Worm (Caenorhabditis elegans) whole organism, late embryonic: Measurements from ENCODE around the gene Y6G8.6.

Experiments used
- C08G9.2 ChIP-seq: sonication (generic microtip); optimal IDR thresholded peaks from 2 replicates; lab custom pipeline; 2016; ENCODE audit warnings: mild to moderate bottlenecking, missing genetic modification characterization, moderate library complexity, missing compliant biosample characterization
- F13H6.1 ChIP-seq: sonication (generic microtip); optimal IDR thresholded peaks from 2 replicates; lab custom pipeline; 2016; ENCODE audit warnings: missing genetic modification characterization, missing compliant biosample characterization
- K02D7.2 ChIP-seq: sonication (generic microtip); optimal IDR thresholded peaks from 2 replicates; lab custom pipeline; 2017; ENCODE audit warnings: mild to moderate bottlenecking, missing genetic modification characterization, missing compliant biosample characterization
- T23F11.4 ChIP-seq: fragments of 200-800 bp; sonication (Bioruptor generic); optimal IDR thresholded peaks from 2 replicates; lab custom pipeline; 2018; ENCODE audit warnings: mild to moderate bottlenecking, missing genetic modification characterization, missing compliant biosample characterization
- Y22D7AL.16 ChIP-seq: sonication (generic microtip); optimal IDR thresholded peaks from 2 replicates; lab custom pipeline; 2016; ENCODE audit warnings: missing genetic modification characterization, missing compliant biosample characterization
- ahr-1 ChIP-seq: sonication (generic microtip); optimal IDR thresholded peaks from 2 replicates; lab custom pipeline; 2016; ENCODE audit warnings: missing genetic modification characterization, missing compliant biosample characterization
- ceh-14 ChIP-seq: sonication (generic microtip); optimal IDR thresholded peaks from 2 replicates; lab custom pipeline; 2016; ENCODE audit warnings: missing genotype, missing genetic modification characterization, missing compliant biosample characterization
- ceh-18 ChIP-seq: sonication (generic microtip); optimal IDR thresholded peaks from 2 replicates; lab custom pipeline; 2016; ENCODE audit warnings: missing genetic modification characterization, missing compliant biosample characterization
- ceh-19 ChIP-seq: fragments of 200-800 bp; sonication (Bioruptor generic); optimal IDR thresholded peaks from 2 replicates; lab custom pipeline; 2018; ENCODE audit warnings: mild to moderate bottlenecking, missing genetic modification characterization, missing compliant biosample characterization
- ceh-2 ChIP-seq: sonication (generic microtip); optimal IDR thresholded peaks from 2 replicates; lab custom pipeline; 2016; ENCODE audit warnings: missing genotype, missing genetic modification characterization, missing compliant biosample characterization
- ceh-24 ChIP-seq: sonication (generic microtip); optimal IDR thresholded peaks from 2 replicates; lab custom pipeline; 2016; ENCODE audit warnings: mild to moderate bottlenecking, missing genetic modification characterization, missing compliant biosample characterization
- ceh-30 ChIP-seq: fragments of 150-350 bp; optimal IDR thresholded peaks from 2 replicates; lab custom pipeline; 2014; ENCODE audit warnings: missing biosample characterization, missing genetic modification characterization
- ceh-31 ChIP-seq: sonication (generic microtip); optimal IDR thresholded peaks from 2 replicates; lab custom pipeline; 2016; ENCODE audit warnings: missing genetic modification characterization, missing compliant biosample characterization
- ceh-45 ChIP-seq: fragments of 200-800 bp; sonication (Bioruptor generic); IDR thresholded peaks from 2 replicates; pipeline ENCODE4 v1.3.6; 2022; ENCODE audit warnings: missing genetic modification reagents, missing genetic modification characterization, missing compliant biosample characterization
- ceh-6 ChIP-seq: fragments of 200-800 bp; sonication (Bioruptor generic); optimal IDR thresholded peaks from 2 replicates; lab custom pipeline; 2018; ENCODE audit warnings: mild to moderate bottlenecking, missing genetic modification characterization, missing compliant biosample characterization
- dve-1 ChIP-seq: sonication (generic microtip); optimal IDR thresholded peaks from 2 replicates; lab custom pipeline; 2017; ENCODE audit warnings: antibody characterized with exemption, mild to moderate bottlenecking, missing genetic modification characterization, missing compliant biosample characterization
- elt-2 ChIP-seq: sonication (generic microtip); optimal IDR thresholded peaks from 2 replicates; lab custom pipeline; 2016; ENCODE audit warnings: missing genetic modification reagents, missing genetic modification characterization, missing compliant biosample characterization
- fkh-10 ChIP-seq: fragments of 150-350 bp; optimal IDR thresholded peaks from 2 replicates; lab custom pipeline; 2014; ENCODE audit warnings: missing biosample characterization, missing genetic modification reagents, missing genetic modification characterization
- hlh-6 ChIP-seq: sonication (generic microtip); optimal IDR thresholded peaks from 2 replicates; lab custom pipeline; 2016; ENCODE audit warnings: missing genotype, missing genetic modification characterization, missing compliant biosample characterization
- hlh-8 ChIP-seq: sonication (generic microtip); optimal IDR thresholded peaks from 2 replicates; lab custom pipeline; 2016; ENCODE audit warnings: missing genotype, missing genetic modification characterization, missing compliant biosample characterization
- lim-6 ChIP-seq: sonication (generic microtip); optimal IDR thresholded peaks from 2 replicates; lab custom pipeline; 2016; ENCODE audit warnings: missing genetic modification characterization, missing compliant biosample characterization
- lin-11 ChIP-seq: fragments of 200-800 bp; sonication (Bioruptor generic); optimal IDR thresholded peaks from 2 replicates; lab custom pipeline; 2018; ENCODE audit warnings: mild to moderate bottlenecking, missing genetic modification characterization, missing compliant biosample characterization
- mec-3 ChIP-seq: sonication (generic microtip); optimal IDR thresholded peaks from 2 replicates; lab custom pipeline; 2016; ENCODE audit warnings: borderline replicate concordance, missing genetic modification characterization, missing compliant biosample characterization
- nhr-232 ChIP-seq: sonication (generic microtip); optimal IDR thresholded peaks from 2 replicates; lab custom pipeline; 2016; ENCODE audit warnings: missing genetic modification characterization, missing compliant biosample characterization
- pha-2 ChIP-seq: sonication (generic microtip); optimal IDR thresholded peaks from 2 replicates; lab custom pipeline; 2017; ENCODE audit warnings: mild to moderate bottlenecking, missing genetic modification characterization, missing compliant biosample characterization
- pqm-1 ChIP-seq: sonication (generic microtip); optimal IDR thresholded peaks from 2 replicates; lab custom pipeline; 2016; ENCODE audit warnings: missing genetic modification characterization, missing compliant biosample characterization
- ref-2 ChIP-seq: sonication (generic microtip); optimal IDR thresholded peaks from 2 replicates; lab custom pipeline; 2016; ENCODE audit warnings: missing genetic modification characterization, missing compliant biosample characterization
- rnt-1 ChIP-seq: sonication (generic microtip); optimal IDR thresholded peaks from 2 replicates; lab custom pipeline; 2016; ENCODE audit warnings: missing genetic modification characterization, missing compliant biosample characterization
- sox-4 ChIP-seq: sonication (generic microtip); optimal IDR thresholded peaks from 2 replicates; lab custom pipeline; 2017; ENCODE audit warnings: mild to moderate bottlenecking, missing genetic modification characterization, inconsistent platforms, missing compliant biosample characterization
- syd-9 ChIP-seq: sonication (generic microtip); optimal IDR thresholded peaks from 2 replicates; lab custom pipeline; 2016; ENCODE audit warnings: mild to moderate bottlenecking, missing genetic modification characterization, moderate library complexity, missing compliant biosample characterization
- zip-5 ChIP-seq: sonication (generic microtip); optimal IDR thresholded peaks from 2 replicates; lab custom pipeline; 2016; ENCODE audit warnings: missing genetic modification characterization, missing compliant biosample characterization
- ztf-16 ChIP-seq: sonication (generic microtip); optimal IDR thresholded peaks from 2 replicates; lab custom pipeline; 2017; ENCODE audit warnings: missing genetic modification characterization, missing compliant biosample characterization

Y6G8.6 gene

ce11 chrV:17616807-17617206 is at the start of gene Y6G8.6:
TSS of gene Y6G8.6 (minus strand) at chrV:17616904.
- no peak for TF ChIP-seq lim-6 (tag; lab: Kevin White, UChicago)
- TF ChIP-seq elt-2 (tag; lab: Kevin White, UChicago), result peak; percentile 14

ce11 chrV:17665906-17666305 is 49.2 kb upstream of the Y6G8.6 start, which contains the start of gene F59A1.11:
TSS of gene F59A1.11 (minus strand) at chrV:17666006.
- TF ChIP-seq ceh-14 (tag; lab: Kevin White, UChicago) (no peak), K02D7.2 (tag; lab: Kevin White, UChicago) (no peak), pqm-1 (tag; lab: Kevin White, UChicago) (no peak), Y22D7AL.16 (tag; lab: Kevin White, UChicago) (no peak), ceh-30 (tag; lab: Kevin White, UChicago) (no peak)

- TF ChIP-seq K02D7.2 (tag; lab: Kevin White, UChicago) (no peak), syd-9 (tag; lab: Kevin White, UChicago) (no peak), hlh-8 (tag; lab: Kevin White, UChicago) (no peak), ceh-19 (GFP tag; lab: Kevin White, UChicago) (no peak), lin-11 (tag; lab: Kevin White, UChicago) (no peak), ceh-18 (tag; lab: Kevin White, UChicago) (no peak)
Observed at ce11 chrV:17664367-17664766, 47.7 kb upstream of the Y6G8.6 start.

- TF ChIP-seq sox-4 (tag; lab: Kevin White, UChicago) (no peak), elt-2 (tag; lab: Kevin White, UChicago) (peak; percentile 90), nhr-232 (tag; lab: Kevin White, UChicago) (no peak), ceh-6 (GFP tag; lab: Kevin White, UChicago) (no peak), ztf-16 (tag; lab: Kevin White, UChicago) (no peak)
Observed at ce11 chrV:17662260-17662659, 45.6 kb upstream of the Y6G8.6 start.

- no peak for TF ChIP-seq ceh-45 (GFP tag; lab: Robert Waterston, UW)
- TF ChIP-seq hlh-6 (tag; lab: Kevin White, UChicago), result no peak
- TF ChIP-seq ceh-31 (tag; lab: Kevin White, UChicago), result no peak
- no peak for TF ChIP-seq rnt-1 (tag; lab: Kevin White, UChicago)
- no peak for TF ChIP-seq T23F11.4 (GFP tag; lab: Kevin White, UChicago)
- no peak for TF ChIP-seq ceh-19 (GFP tag; lab: Kevin White, UChicago)
- no peak for TF ChIP-seq pha-2 (tag; lab: Kevin White, UChicago)
- no peak for TF ChIP-seq C08G9.2
- TF ChIP-seq, all 69 proteins: peak for 0
Observed at ce11 chrV:17660003-17660402, 43.3 kb upstream of the Y6G8.6 start, which contains the start of gene dgat-2. TSS of gene dgat-2 (plus strand) at chrV:17660303.

- TF ChIP-seq ceh-24 (tag; lab: Kevin White, UChicago) (no peak), fkh-10 (no peak), ceh-31 (tag; lab: Kevin White, UChicago) (no peak), elt-2 (tag; lab: Kevin White, UChicago) (peak; percentile 92), dve-1 (no peak)
- TF ChIP-seq, all 69 proteins: peak for 1
Observed at ce11 chrV:17659228-17659627, 42.5 kb upstream of the Y6G8.6 start, which contains the start of gene fbxa-108. TSS of gene fbxa-108 (minus strand) at chrV:17659385.

ce11 chrV:17658824-17659223 is 42.1 kb upstream of the Y6G8.6 start:
- TF ChIP-seq ahr-1 (tag; lab: Kevin White, UChicago), result no peak
- no peak for TF ChIP-seq ceh-18 (tag; lab: Kevin White, UChicago)
- TF ChIP-seq mec-3 (tag; lab: Kevin White, UChicago), result no peak
- no peak for TF ChIP-seq zip-5 (tag; lab: Kevin White, UChicago)
- TF ChIP-seq lin-11 (tag; lab: Kevin White, UChicago), result no peak
- TF ChIP-seq dve-1, result no peak
- no peak for TF ChIP-seq lim-6 (tag; lab: Kevin White, UChicago)
- TF ChIP-seq ceh-2 (tag; lab: Kevin White, UChicago), result no peak
- TF ChIP-seq nhr-232 (tag; lab: Kevin White, UChicago), result no peak
- TF ChIP-seq ref-2 (tag; lab: Kevin White, UChicago), result no peak
- no peak for TF ChIP-seq F13H6.1 (tag; lab: Kevin White, UChicago)
- TF ChIP-seq, all 69 proteins: peak for 0
